Worm (Caenorhabditis elegans) whole organism, late embryonic: ENCODE results near the gene tbc-3.

Experiments
- C08G9.2 ChIP-seq: sonication (generic microtip); optimal IDR thresholded peaks from 2 replicates; lab custom pipeline; 2016; ENCODE audit warnings: mild to moderate bottlenecking, missing genetic modification characterization, moderate library complexity, missing compliant biosample characterization
- F13H6.1 ChIP-seq: sonication (generic microtip); optimal IDR thresholded peaks from 2 replicates; lab custom pipeline; 2016; ENCODE audit warnings: missing genetic modification characterization, missing compliant biosample characterization
- T23F11.4 ChIP-seq: fragments of 200-800 bp; sonication (Bioruptor generic); optimal IDR thresholded peaks from 2 replicates; lab custom pipeline; 2018; ENCODE audit warnings: mild to moderate bottlenecking, missing genetic modification characterization, missing compliant biosample characterization
- ceh-14 ChIP-seq: sonication (generic microtip); optimal IDR thresholded peaks from 2 replicates; lab custom pipeline; 2016; ENCODE audit warnings: missing genotype, missing genetic modification characterization, missing compliant biosample characterization
- ceh-18 ChIP-seq: sonication (generic microtip); optimal IDR thresholded peaks from 2 replicates; lab custom pipeline; 2016; ENCODE audit warnings: missing genetic modification characterization, missing compliant biosample characterization
- ceh-2 ChIP-seq: sonication (generic microtip); optimal IDR thresholded peaks from 2 replicates; lab custom pipeline; 2016; ENCODE audit warnings: missing genotype, missing genetic modification characterization, missing compliant biosample characterization
- ceh-22 ChIP-seq: sonication (generic microtip); optimal IDR thresholded peaks from 2 replicates; lab custom pipeline; 2017; ENCODE audit warnings: missing biosample characterization, missing genetic modification characterization
- ceh-24 ChIP-seq: sonication (generic microtip); optimal IDR thresholded peaks from 2 replicates; lab custom pipeline; 2016; ENCODE audit warnings: mild to moderate bottlenecking, missing genetic modification characterization, missing compliant biosample characterization
- ceh-30 ChIP-seq: fragments of 150-350 bp; optimal IDR thresholded peaks from 2 replicates; lab custom pipeline; 2014; ENCODE audit warnings: missing biosample characterization, missing genetic modification characterization
- ceh-31 ChIP-seq: sonication (generic microtip); optimal IDR thresholded peaks from 2 replicates; lab custom pipeline; 2016; ENCODE audit warnings: missing genetic modification characterization, missing compliant biosample characterization
- ceh-34 ChIP-seq: sonication (generic microtip); optimal IDR thresholded peaks from 2 replicates; lab custom pipeline; 2016; ENCODE audit warnings: mild to moderate bottlenecking, missing genetic modification characterization, missing compliant biosample characterization
- ceh-45 ChIP-seq: fragments of 200-800 bp; sonication (Bioruptor generic); IDR thresholded peaks from 2 replicates; pipeline ENCODE4 v1.3.6; 2022; ENCODE audit warnings: missing genetic modification reagents, missing genetic modification characterization, missing compliant biosample characterization
- ceh-6 ChIP-seq: fragments of 200-800 bp; sonication (Bioruptor generic); optimal IDR thresholded peaks from 2 replicates; lab custom pipeline; 2018; ENCODE audit warnings: mild to moderate bottlenecking, missing genetic modification characterization, missing compliant biosample characterization
- che-1 ChIP-seq: sonication (generic microtip); optimal IDR thresholded peaks from 2 replicates; lab custom pipeline; 2016; ENCODE audit warnings: mild to moderate bottlenecking, missing genetic modification characterization, missing compliant biosample characterization
- dmd-4 ChIP-seq: sonication (generic microtip); optimal IDR thresholded peaks from 2 replicates; lab custom pipeline; 2016; ENCODE audit warnings: borderline replicate concordance, missing genetic modification characterization, missing compliant biosample characterization
- dve-1 ChIP-seq: sonication (generic microtip); optimal IDR thresholded peaks from 2 replicates; lab custom pipeline; 2017; ENCODE audit warnings: antibody characterized with exemption, mild to moderate bottlenecking, missing genetic modification characterization, missing compliant biosample characterization
- elt-2 ChIP-seq: sonication (generic microtip); optimal IDR thresholded peaks from 2 replicates; lab custom pipeline; 2016; ENCODE audit warnings: missing genetic modification reagents, missing genetic modification characterization, missing compliant biosample characterization
- elt-4 ChIP-seq: sonication (generic microtip); optimal IDR thresholded peaks from 2 replicates; lab custom pipeline; 2016; ENCODE audit warnings: missing genetic modification characterization, missing compliant biosample characterization
- ets-4 ChIP-seq: sonication (generic microtip); optimal IDR thresholded peaks from 2 replicates; lab custom pipeline; 2016; ENCODE audit warnings: missing genetic modification characterization, missing compliant biosample characterization
- eyg-1 ChIP-seq: sonication (generic microtip); optimal IDR thresholded peaks from 2 replicates; lab custom pipeline; 2016; ENCODE audit warnings: missing genotype, missing genetic modification characterization, missing compliant biosample characterization
- fkh-10 ChIP-seq: fragments of 150-350 bp; optimal IDR thresholded peaks from 2 replicates; lab custom pipeline; 2014; ENCODE audit warnings: missing biosample characterization, missing genetic modification reagents, missing genetic modification characterization
- hlh-13 ChIP-seq: fragments of 200-800 bp; sonication (Bioruptor generic); optimal IDR thresholded peaks from 2 replicates; lab custom pipeline; 2018; ENCODE audit warnings: mild to moderate bottlenecking, missing genetic modification characterization, missing compliant biosample characterization
- hlh-6 ChIP-seq: sonication (generic microtip); optimal IDR thresholded peaks from 2 replicates; lab custom pipeline; 2016; ENCODE audit warnings: missing genotype, missing genetic modification characterization, missing compliant biosample characterization
- lim-6 ChIP-seq: sonication (generic microtip); optimal IDR thresholded peaks from 2 replicates; lab custom pipeline; 2016; ENCODE audit warnings: missing genetic modification characterization, missing compliant biosample characterization
- mec-3 ChIP-seq: sonication (generic microtip); optimal IDR thresholded peaks from 2 replicates; lab custom pipeline; 2016; ENCODE audit warnings: borderline replicate concordance, missing genetic modification characterization, missing compliant biosample characterization
- nfya-1 ChIP-seq: sonication (generic microtip); optimal IDR thresholded peaks from 2 replicates; lab custom pipeline; 2017; ENCODE audit warnings: missing genetic modification characterization, mild to moderate bottlenecking, missing compliant biosample characterization, antibody characterized with exemption, moderate library complexity
- nhr-11 ChIP-seq: fragments of 150-350 bp; optimal IDR thresholded peaks from 2 replicates; lab custom pipeline; 2014; ENCODE audit warnings: missing biosample characterization, missing genetic modification characterization
- nhr-232 ChIP-seq: sonication (generic microtip); optimal IDR thresholded peaks from 2 replicates; lab custom pipeline; 2016; ENCODE audit warnings: missing genetic modification characterization, missing compliant biosample characterization
- npax-4 ChIP-seq: sonication (generic microtip); optimal IDR thresholded peaks from 2 replicates; lab custom pipeline; 2016; ENCODE audit warnings: missing genetic modification characterization, missing compliant biosample characterization
- odd-2 ChIP-seq: sonication (generic microtip); optimal IDR thresholded peaks from 2 replicates; lab custom pipeline; 2017; ENCODE audit warnings: antibody characterized with exemption, mild to moderate bottlenecking, missing genetic modification characterization, missing compliant biosample characterization
- pag-3 ChIP-seq: sonication (generic microtip); optimal IDR thresholded peaks from 2 replicates; lab custom pipeline; 2016; ENCODE audit warnings: missing compliant biosample characterization, missing genetic modification characterization, borderline replicate concordance
- pha-4 ChIP-seq: fragments of 150-350 bp; optimal IDR thresholded peaks from 2 replicates; lab custom pipeline; 2018; ENCODE audit warnings: missing biosample characterization, missing genetic modification reagents, missing genetic modification characterization
- ref-2 ChIP-seq: sonication (generic microtip); optimal IDR thresholded peaks from 2 replicates; lab custom pipeline; 2016; ENCODE audit warnings: missing genetic modification characterization, missing compliant biosample characterization
- rnt-1 ChIP-seq: sonication (generic microtip); optimal IDR thresholded peaks from 2 replicates; lab custom pipeline; 2016; ENCODE audit warnings: missing genetic modification characterization, missing compliant biosample characterization
- sdc-2 ChIP-seq: sonication (generic microtip); optimal IDR thresholded peaks from 2 replicates; lab custom pipeline; 2016; ENCODE audit warnings: missing genotype, missing genetic modification characterization, missing compliant biosample characterization
- sox-2 ChIP-seq: fragments of 200-800 bp; sonication (Bioruptor generic); IDR thresholded peaks from 2 replicates; pipeline ENCODE4 v1.3.6; 2022; ENCODE audit warnings: missing genetic modification reagents, missing genetic modification characterization, missing compliant biosample characterization
- sox-4 ChIP-seq: sonication (generic microtip); optimal IDR thresholded peaks from 2 replicates; lab custom pipeline; 2017; ENCODE audit warnings: mild to moderate bottlenecking, missing genetic modification characterization, inconsistent platforms, missing compliant biosample characterization
- syd-9 ChIP-seq: sonication (generic microtip); optimal IDR thresholded peaks from 2 replicates; lab custom pipeline; 2016; ENCODE audit warnings: mild to moderate bottlenecking, missing genetic modification characterization, moderate library complexity, missing compliant biosample characterization
- tbx-2 ChIP-seq: sonication (generic microtip); optimal IDR thresholded peaks from 2 replicates; lab custom pipeline; 2016; ENCODE audit warnings: missing genetic modification characterization, missing compliant biosample characterization
- tbx-7 ChIP-seq: sonication (generic microtip); optimal IDR thresholded peaks from 2 replicates; lab custom pipeline; 2016; ENCODE audit warnings: missing genotype, missing genetic modification characterization, missing compliant biosample characterization
- unc-3 ChIP-seq, 2 experiments: fragments of 200-800 bp in 1 of 2; sonication (Bioruptor generic) in 1 of 2; sonication (generic microtip) in 1 of 2; conservative IDR thresholded peaks in 1 of 2; optimal IDR thresholded peaks in 1 of 2; 2 replicates each; pipeline versions ENCODE4 v1.3.6 to Lab custom; 2016 to 2022; ENCODE audit warnings: missing compliant biosample characterization in 2 of 2, missing genetic modification characterization in 2 of 2, missing genetic modification reagents in 1 of 2
- unc-42 ChIP-seq: sonication (generic microtip); optimal IDR thresholded peaks from 2 replicates; lab custom pipeline; 2016; ENCODE audit warnings: missing genotype, missing genetic modification characterization, missing compliant biosample characterization
- unc-55 ChIP-seq: sonication (generic microtip); optimal IDR thresholded peaks from 2 replicates; lab custom pipeline; 2017; ENCODE audit warnings: missing biosample characterization, missing genetic modification reagents, missing genetic modification characterization
- unc-86 ChIP-seq: sonication (generic microtip); optimal IDR thresholded peaks from 2 replicates; lab custom pipeline; 2016; ENCODE audit warnings: missing genetic modification characterization, missing compliant biosample characterization
- ztf-16 ChIP-seq: sonication (generic microtip); optimal IDR thresholded peaks from 2 replicates; lab custom pipeline; 2017; ENCODE audit warnings: missing genetic modification characterization, missing compliant biosample characterization

The tbc-3 gene

DNA sequence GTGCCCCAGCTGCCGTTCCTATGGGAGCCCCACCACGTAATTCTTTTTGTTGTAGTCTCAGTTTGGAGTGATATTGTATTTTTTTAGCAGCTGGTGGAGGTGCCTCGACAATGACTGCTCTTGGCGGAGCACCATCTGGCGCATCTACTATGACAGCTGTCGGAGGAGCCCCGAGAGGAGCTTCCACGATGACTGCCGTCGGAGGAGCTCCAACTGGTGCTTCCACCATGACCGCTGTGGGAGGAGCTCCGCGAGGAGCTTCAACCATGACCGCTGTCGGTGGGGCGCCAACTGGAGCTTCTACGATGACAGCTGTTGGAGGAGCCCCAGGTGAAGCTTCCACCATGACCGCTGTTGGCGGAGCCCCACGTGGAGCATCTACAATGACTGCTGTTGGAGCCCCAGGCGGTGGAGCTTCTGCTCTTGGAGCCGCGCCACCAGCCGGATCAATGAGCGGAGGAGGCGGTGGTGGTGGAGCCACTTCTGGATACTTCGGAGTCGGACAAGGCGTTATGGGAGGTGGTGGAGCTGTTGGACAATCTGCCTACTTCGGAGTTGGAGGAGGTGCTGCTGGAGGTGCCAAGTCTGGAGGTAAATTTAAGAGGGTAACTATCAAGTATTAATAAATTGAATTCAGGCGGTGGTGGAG is 45.9 kb upstream of the tbc-3 start:
- peak; percentile 9 for TF ChIP-seq sdc-2
- TF ChIP-seq tbx-2 = no peak
- no peak for TF ChIP-seq ceh-2 (tag; lab: Kevin White, UChicago)

DNA sequence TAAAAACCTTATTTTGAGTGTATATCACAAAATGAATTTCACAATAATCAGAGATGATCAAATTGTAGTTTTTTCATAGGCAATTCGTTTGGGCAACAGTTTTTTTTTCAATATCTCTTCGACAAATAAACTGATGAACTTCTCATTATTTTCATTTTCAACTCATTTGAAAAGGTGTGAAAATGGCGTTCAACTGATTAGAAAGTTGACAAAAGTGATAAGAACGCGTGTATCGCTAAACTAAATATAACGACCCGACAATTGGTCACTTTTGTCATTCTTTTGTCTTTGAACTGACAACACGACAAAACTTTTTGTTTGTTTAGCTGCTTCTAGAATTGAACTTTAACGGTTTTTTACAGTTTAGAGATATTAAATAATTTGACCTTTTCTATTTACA is 43.9 kb upstream of the tbc-3 start:
- TF ChIP-seq elt-2 (tag; lab: Kevin White, UChicago) = peak; percentile 51
- TF ChIP-seq ceh-14 (tag; lab: Kevin White, UChicago) = no peak

DNA sequence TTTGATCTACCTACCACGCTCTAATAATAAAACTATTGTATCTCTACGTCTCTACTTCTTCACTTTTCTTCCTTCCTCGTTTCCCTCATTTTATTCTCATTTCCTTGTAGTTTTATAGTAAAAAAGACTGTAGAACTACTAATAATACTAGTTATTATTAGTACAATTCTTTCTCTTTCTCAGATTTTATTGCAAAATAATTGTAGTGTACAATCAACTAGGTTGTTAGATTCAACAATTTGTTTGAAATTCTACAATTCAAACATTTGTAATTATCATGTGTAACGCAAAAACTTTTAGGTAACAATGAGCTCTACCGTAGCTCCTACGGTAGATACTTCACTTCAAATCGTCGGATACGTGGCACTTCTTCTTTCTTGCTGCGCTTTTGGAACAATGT is 43.1 kb upstream of the tbc-3 start, which contains the start of gene K07F5.12:
K07F5.12 (plus strand) TSS at position 301 of the 400 bp plus-strand sequence.
- no peak for TF ChIP-seq unc-55 (GFP tag; lab: Kevin White, UChicago)

DNA sequence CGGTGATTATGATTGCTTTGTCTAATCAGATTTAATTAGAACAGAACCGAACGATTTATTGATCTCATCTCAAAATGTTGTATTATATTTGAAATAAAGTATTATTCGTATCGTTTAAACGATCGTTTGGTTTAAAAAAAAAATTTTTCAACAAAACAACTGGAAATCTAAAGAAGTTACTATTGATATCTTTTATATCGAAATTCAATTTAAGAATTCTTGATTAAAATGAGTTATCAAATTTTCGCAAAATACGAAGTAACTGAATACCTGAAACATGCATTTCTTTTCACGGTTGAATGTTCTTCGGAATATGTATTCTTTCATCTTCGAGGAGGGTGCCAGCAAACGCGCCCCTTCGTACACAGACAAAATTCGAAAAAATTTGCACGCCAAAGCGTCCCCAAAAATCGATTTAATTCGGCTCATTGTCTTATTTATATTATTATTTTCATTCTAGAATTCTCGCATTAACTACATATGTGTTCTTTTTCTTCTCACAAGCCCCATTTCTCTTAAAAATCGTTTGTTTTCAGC is 40.8 kb upstream of the tbc-3 start, which contains the start of gene npp-1:
npp-1 (plus strand) TSS at position 537 of the 537 bp plus-strand sequence.
- TF ChIP-seq unc-42 (peak; percentile 6), ceh-6 (GFP tag; lab: Kevin White, UChicago) (no peak), tbx-2 (peak; percentile 59), ceh-31 (tag; lab: Kevin White, UChicago) (peak; percentile 81), dve-1 (tag; lab: Kevin White, UChicago) (no peak), sdc-2 (no peak), ceh-45 (GFP tag; lab: Robert Waterston, UW) (no peak), pag-3 (tag; lab: Kevin White, UChicago) (no peak), npax-4 (tag; lab: Kevin White, UChicago) (no peak), ets-4 (tag; lab: Kevin White, UChicago) (peak; percentile 12), unc-3 (GFP tag; conservative IDR thresholded peaks at IDR 0.05; lab: Robert Waterston, UW) (no peak), unc-3 (tag; optimal IDR thresholded peaks at IDR 0.05; lab: Kevin White, UChicago) (no peak), ceh-30 (tag; lab: Kevin White, UChicago) (no peak), unc-86 (tag; lab: Kevin White, UChicago) (no peak), eyg-1 (no peak), mec-3 (tag; lab: Kevin White, UChicago) (no peak), rnt-1 (tag; lab: Kevin White, UChicago) (no peak), hlh-13 (GFP tag; lab: Kevin White, UChicago) (no peak), odd-2 (no peak), sox-4 (tag; lab: Kevin White, UChicago) (no peak), elt-4 (no peak), hlh-6 (tag; lab: Kevin White, UChicago) (no peak), nhr-11 (no peak), C08G9.2 (tag; lab: Kevin White, UChicago) (peak; percentile 12), ztf-16 (tag; lab: Kevin White, UChicago) (no peak), fkh-10 (no peak), ceh-24 (tag; lab: Kevin White, UChicago) (no peak), elt-2 (tag; lab: Kevin White, UChicago) (peak; percentile 43), F13H6.1 (tag; lab: Kevin White, UChicago) (no peak), ceh-34 (no peak), pha-4 (no peak), ceh-22 (tag; lab: Kevin White, UChicago) (no peak), ref-2 (peak; percentile 21), syd-9 (tag; lab: Kevin White, UChicago) (no peak), nfya-1 (tag; lab: Kevin White, UChicago) (peak; percentile 14), che-1 (tag; lab: Kevin White, UChicago) (no peak), T23F11.4 (GFP tag; lab: Kevin White, UChicago) (no peak), ceh-18 (tag; lab: Kevin White, UChicago) (no peak), nhr-232 (tag; lab: Kevin White, UChicago) (no peak), lim-6 (tag; lab: Kevin White, UChicago) (no peak), unc-55 (GFP tag; lab: Kevin White, UChicago) (no peak), dmd-4 (tag; lab: Kevin White, UChicago) (no peak), sox-2 (GFP tag; lab: Robert Waterston, UW) (no peak), tbx-7 (no peak)
